Worm (Caenorhabditis elegans): ENCODE data around the gene R08D7.7.

DNA sequence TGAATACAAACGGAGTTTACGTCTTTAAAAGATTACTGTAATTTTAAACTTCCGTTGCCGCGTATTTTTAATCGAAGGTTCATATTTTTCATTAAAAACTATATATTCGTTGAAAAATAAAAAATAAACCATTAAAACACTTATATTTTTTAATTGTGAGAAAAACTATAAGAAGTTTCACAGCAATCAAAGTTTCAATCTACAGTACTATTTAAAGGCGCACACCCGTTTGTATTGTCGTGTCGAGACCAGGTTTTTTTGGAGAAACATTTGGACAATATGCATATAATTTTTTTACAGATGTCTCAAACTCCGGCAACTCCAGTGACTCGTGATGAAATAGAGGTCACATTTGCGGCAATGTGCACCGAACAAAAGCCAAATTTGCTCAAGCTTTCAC, 16.0 kb upstream of the R08D7.7 start, which contains the start of gene R08D7.5:
- no peak for TF ChIP-seq nhr-6 (tag; optimal IDR thresholded peaks at IDR 0.05)
- no peak for TF ChIP-seq nhr-23 (tag; optimal IDR thresholded peaks at IDR 0.05)
- TF ChIP-seq ZK546.5 (tag; optimal IDR thresholded peaks at IDR 0.05): no peak
- no peak for TF ChIP-seq egl-27 (tag; optimal IDR thresholded peaks at IDR 0.05)
- TF ChIP-seq elt-3 (tag; optimal IDR thresholded peaks at IDR 0.05): no peak
- no peak for TF ChIP-seq zag-1 (tag; optimal IDR thresholded peaks at IDR 0.05)
- TF ChIP-seq nhr-77 (tag; optimal IDR thresholded peaks at IDR 0.05): no peak

All from whole organism, L2 larva.